Worm (Caenorhabditis elegans) whole organism, L1 larva: Measurements from ENCODE around the gene T26E4.10.

Experiments
- C16A3.4 ChIP-seq: fragments of 150-350 bp; optimal IDR thresholded peaks from 2 replicates; lab custom pipeline; 2014; ENCODE audit warnings: missing biosample characterization, missing genetic modification characterization
- Y116A8C.19 ChIP-seq: sonication (generic microtip); optimal IDR thresholded peaks from 2 replicates; lab custom pipeline; 2016; ENCODE audit warnings: missing compliant biosample characterization, missing genetic modification characterization, borderline replicate concordance
- aha-1 ChIP-seq: fragments of 150-350 bp; optimal IDR thresholded peaks from 2 replicates; lab custom pipeline; 2014; ENCODE audit warnings: missing biosample characterization, missing genetic modification characterization
- ama-1 ChIP-seq: fragments of 150-350 bp; optimal IDR thresholded peaks from 2 replicates; lab custom pipeline; 2014
- ceh-63 ChIP-seq: fragments of 200-800 bp; sonication (Bioruptor generic); optimal IDR thresholded peaks from 2 replicates; lab custom pipeline; 2018; ENCODE audit warnings: mild to moderate bottlenecking, missing genetic modification characterization, missing compliant biosample characterization
- ceh-88 ChIP-seq: fragments of 200-800 bp; sonication (Bioruptor generic); IDR thresholded peaks from 2 replicates; pipeline ENCODE4 v1.3.6; 2022; ENCODE audit warnings: missing genetic modification characterization, missing compliant biosample characterization
- ces-1 ChIP-seq: fragments of 150-350 bp; optimal IDR thresholded peaks from 2 replicates; lab custom pipeline; 2014; ENCODE audit warnings: missing biosample characterization, missing genetic modification reagents, missing genetic modification characterization
- efl-1 ChIP-seq, 4 experiments: fragments of 150-350 bp; optimal IDR thresholded peaks in 3 of 4; peaks in 1 of 4; 1 replicate in 1 of 4; 2 replicates in 3 of 4; lab custom pipeline; 2014; ENCODE audit warnings: missing biosample characterization in 2 of 4, missing genetic modification characterization in 2 of 4, missing genetic modification reagents in 2 of 4
- efl-3 ChIP-seq: fragments of 200-800 bp; sonication (Bioruptor generic); optimal IDR thresholded peaks from 2 replicates; lab custom pipeline; 2018; ENCODE audit warnings: mild to moderate bottlenecking, missing genetic modification characterization, missing compliant biosample characterization
- egl-13 ChIP-seq: sonication (generic microtip); optimal IDR thresholded peaks from 2 replicates; lab custom pipeline; 2016; ENCODE audit warnings: missing genotype, missing genetic modification reagents, missing genetic modification characterization, missing compliant biosample characterization
- egl-27 ChIP-seq, 2 experiments: fragments of 150-350 bp in 1 of 2; sonication (generic microtip); optimal IDR thresholded peaks; 3 replicates each; lab custom pipeline; 2017 to 2018; ENCODE audit warnings: missing biosample characterization in 2 of 2, missing genetic modification characterization in 2 of 2, missing genetic modification reagents in 2 of 2
- elt-2 ChIP-seq: sonication (generic microtip); optimal IDR thresholded peaks from 2 replicates; lab custom pipeline; 2016; ENCODE audit warnings: missing genetic modification characterization, mild to moderate bottlenecking, inconsistent platforms, missing compliant biosample characterization, missing genetic modification reagents
- elt-3 ChIP-seq, 6 experiments: fragments of 150-350 bp in 1 of 6; sonication (generic microtip); optimal IDR thresholded peaks; 2 replicates each; lab custom pipeline; 2017 to 2018; ENCODE audit warnings: missing biosample characterization in 6 of 6, missing genetic modification characterization in 6 of 6, inconsistent platforms in 1 of 6
- fkh-10 ChIP-seq: sonication (generic microtip); optimal IDR thresholded peaks from 2 replicates; lab custom pipeline; 2017; ENCODE audit warnings: missing biosample characterization, missing genetic modification reagents, missing genetic modification characterization
- fkh-4 ChIP-seq: sonication (generic microtip); optimal IDR thresholded peaks from 2 replicates; lab custom pipeline; 2016; ENCODE audit warnings: missing compliant biosample characterization, missing genetic modification characterization, borderline replicate concordance
- fos-1 ChIP-seq: fragments of 150-350 bp; optimal IDR thresholded peaks from 2 replicates; lab custom pipeline; 2014; ENCODE audit warnings: missing biosample characterization, missing genetic modification characterization
- grh-1 ChIP-seq: fragments of 200-800 bp; sonication (Bioruptor generic); IDR thresholded peaks from 2 replicates; pipeline ENCODE4 v1.3.6; 2022; ENCODE audit warnings: missing genetic modification reagents, missing genetic modification characterization, missing compliant biosample characterization
- irx-1 ChIP-seq: sonication (generic microtip); optimal IDR thresholded peaks from 2 replicates; lab custom pipeline; 2016; ENCODE audit warnings: missing genetic modification characterization, missing compliant biosample characterization
- lin-13 ChIP-seq: fragments of 150-350 bp; optimal IDR thresholded peaks from 2 replicates; lab custom pipeline; 2014; ENCODE audit warnings: missing biosample characterization, missing genetic modification reagents, missing genetic modification characterization
- lir-3 ChIP-seq: sonication (generic microtip); optimal IDR thresholded peaks from 2 replicates; lab custom pipeline; 2016; ENCODE audit warnings: mild to moderate bottlenecking, missing genetic modification characterization, moderate library complexity, missing compliant biosample characterization; ENCODE audit not compliant: poor library complexity
- mdl-1 ChIP-seq, 2 experiments: fragments of 150-350 bp; optimal IDR thresholded peaks; 2 replicates each; lab custom pipeline; 2014 to 2017; ENCODE audit warnings: missing biosample characterization in 2 of 2, missing genetic modification characterization in 2 of 2, inconsistent platforms in 1 of 2
- mep-1 ChIP-seq: fragments of 150-350 bp; optimal IDR thresholded peaks from 2 replicates; lab custom pipeline; 2014; ENCODE audit warnings: missing biosample characterization, missing genetic modification characterization
- nhr-20 ChIP-seq: sonication (generic microtip); optimal IDR thresholded peaks from 2 replicates; lab custom pipeline; 2016; ENCODE audit warnings: mild to moderate bottlenecking, missing genetic modification characterization, missing compliant biosample characterization
- nhr-237 ChIP-seq: fragments of 150-350 bp; optimal IDR thresholded peaks from 2 replicates; lab custom pipeline; 2014; ENCODE audit warnings: missing biosample characterization, missing genetic modification characterization
- nhr-47 ChIP-seq: sonication (generic microtip); optimal IDR thresholded peaks from 2 replicates; lab custom pipeline; 2016; ENCODE audit warnings: mild to moderate bottlenecking, missing genetic modification characterization, moderate library complexity, missing compliant biosample characterization
- nhr-76 ChIP-seq: sonication (generic microtip); optimal IDR thresholded peaks from 2 replicates; lab custom pipeline; 2017; ENCODE audit warnings: missing biosample characterization, missing genetic modification characterization
- nhr-84 ChIP-seq: sonication (generic microtip); optimal IDR thresholded peaks from 2 replicates; lab custom pipeline; 2017; ENCODE audit warnings: missing biosample characterization, missing genetic modification characterization
- nhr-85 ChIP-seq: sonication (generic microtip); peaks from one replicate; lab custom pipeline; 2016; ENCODE audit warnings: missing genetic modification characterization, inconsistent platforms, missing compliant biosample characterization
- nhr-90 ChIP-seq: sonication (generic microtip); optimal IDR thresholded peaks from 2 replicates; lab custom pipeline; 2016; ENCODE audit warnings: mild to moderate bottlenecking, missing genetic modification characterization, missing compliant biosample characterization; ENCODE audit not compliant: poor library complexity
- rnt-1 ChIP-seq: sonication (generic microtip); optimal IDR thresholded peaks from 2 replicates; lab custom pipeline; 2016; ENCODE audit warnings: mild to moderate bottlenecking, missing genetic modification characterization, moderate library complexity, missing compliant biosample characterization
- skn-1 ChIP-seq: fragments of 150-350 bp; optimal IDR thresholded peaks from 2 replicates; lab custom pipeline; 2014; ENCODE audit warnings: missing biosample characterization, missing genetic modification characterization
- snpc-4 ChIP-seq: fragments of 150-350 bp; optimal IDR thresholded peaks from 2 replicates; lab custom pipeline; 2014; ENCODE audit warnings: missing biosample characterization, missing genetic modification characterization
- snu-23 ChIP-seq: sonication (generic microtip); optimal IDR thresholded peaks from 2 replicates; lab custom pipeline; 2016; ENCODE audit warnings: missing genetic modification characterization, missing compliant biosample characterization
- sox-4 ChIP-seq: sonication (generic microtip); optimal IDR thresholded peaks from 2 replicates; lab custom pipeline; 2016; ENCODE audit warnings: missing genetic modification characterization, missing compliant biosample characterization
- unc-130 ChIP-seq: fragments of 150-350 bp; optimal IDR thresholded peaks from 2 replicates; lab custom pipeline; 2017; ENCODE audit warnings: missing biosample characterization, missing genetic modification characterization, inconsistent platforms
- unc-30 ChIP-seq: sonication (generic microtip); optimal IDR thresholded peaks from 2 replicates; lab custom pipeline; 2017; ENCODE audit warnings: missing biosample characterization, missing genetic modification characterization
- unc-86 ChIP-seq: sonication (generic microtip); optimal IDR thresholded peaks from 2 replicates; lab custom pipeline; 2016; ENCODE audit warnings: missing genetic modification characterization, missing compliant biosample characterization
- vab-15 ChIP-seq: sonication (generic microtip); optimal IDR thresholded peaks from 2 replicates; lab custom pipeline; 2017; ENCODE audit warnings: missing genotype, mild to moderate bottlenecking, missing genetic modification characterization, missing compliant biosample characterization
- xbp-1 ChIP-seq: sonication (generic microtip); optimal IDR thresholded peaks from 2 replicates; lab custom pipeline; 2016; ENCODE audit warnings: missing genetic modification characterization, missing compliant biosample characterization
- zip-4 ChIP-seq: fragments of 200-800 bp; sonication (Bioruptor generic); optimal IDR thresholded peaks from 2 replicates; lab custom pipeline; 2018; ENCODE audit warnings: mild to moderate bottlenecking, missing genetic modification characterization, moderate library complexity, missing compliant biosample characterization
- ztf-11 ChIP-seq, 2 experiments: sonication (generic microtip); optimal IDR thresholded peaks; 2 replicates each; lab custom pipeline; 2016 to 2017; ENCODE audit warnings: missing genetic modification characterization in 2 of 2, missing biosample characterization in 1 of 2, missing compliant biosample characterization in 1 of 2

The T26E4.10 gene

DNA sequence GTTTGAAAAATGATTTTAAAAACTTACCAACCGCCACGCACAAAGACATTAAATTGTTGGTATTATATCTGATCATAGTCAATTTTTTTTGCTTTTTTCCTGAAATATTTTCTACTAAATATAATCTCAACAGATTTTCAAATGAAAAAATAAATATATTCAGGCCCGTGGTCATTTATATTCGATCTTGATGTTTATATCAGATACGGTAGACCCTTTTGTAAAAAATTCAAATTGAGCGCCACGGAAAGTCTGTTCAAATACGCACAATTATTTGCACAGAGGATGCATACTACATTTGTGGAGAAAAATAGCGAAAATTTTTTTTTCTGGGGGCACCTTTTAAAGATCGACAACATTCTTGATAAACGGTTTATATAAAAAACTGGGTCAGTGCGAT is 5.6 kb downstream of the T26E4.10 start, which contains the start of gene T26E4.4:
Gene T26E4.4 (minus strand): TSS at position 101 of the 400 bp plus-strand sequence.
- TF ChIP-seq efl-1 (optimal IDR thresholded peaks at IDR 0.05; lab: Kevin White, UChicago) (no peak), efl-1 (GFP tag; optimal IDR thresholded peaks at IDR 0.05 in 1 of 2; lab: Kevin White, UChicago) (no peak), nhr-90 (tag; lab: Kevin White, UChicago) (no peak), zip-4 (GFP tag; lab: Kevin White, UChicago) (no peak), rnt-1 (tag; lab: Kevin White, UChicago) (no peak), egl-27 (tag; optimal IDR thresholded peaks at IDR 0.05; lab: Kevin White, UChicago) (no peak), fos-1 (tag; lab: Kevin White, UChicago) (no peak), skn-1 (tag; lab: Kevin White, UChicago) (no peak), unc-86 (tag; lab: Kevin White, UChicago) (no peak), snpc-4 (tag; lab: Kevin White, UChicago) (no peak), mep-1 (no peak)

DNA sequence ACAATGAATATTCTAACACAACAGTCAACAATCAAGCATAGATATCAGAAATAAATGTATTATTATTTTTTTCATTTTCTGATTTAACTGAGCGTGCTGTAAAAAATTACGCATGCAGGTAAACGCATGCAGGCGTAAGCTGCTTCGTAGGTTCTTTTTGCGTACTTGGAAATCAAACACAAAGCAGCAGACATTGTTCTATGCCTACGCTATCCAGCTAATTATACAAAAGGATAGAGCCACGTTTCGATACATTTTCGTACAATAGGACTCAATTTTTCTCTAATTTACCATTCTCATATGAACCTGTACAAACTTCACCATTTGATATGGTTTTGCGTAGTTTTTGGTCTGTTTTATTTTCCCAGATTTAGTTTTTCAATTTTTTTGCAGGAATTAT is 15.5 kb downstream of the T26E4.10 start, which contains the start of gene T26E4.3:
Gene T26E4.3 (plus strand): TSS at position 301 of the 400 bp plus-strand sequence.
- TF ChIP-seq grh-1 (GFP tag; lab: Robert Waterston, UW) (no peak), snu-23 (no peak), efl-3 (GFP tag; lab: Kevin White, UChicago) (no peak), sox-4 (tag; lab: Kevin White, UChicago) (no peak), aha-1 (tag; lab: Kevin White, UChicago) (no peak), unc-30 (tag; lab: Kevin White, UChicago) (no peak), egl-13 (tag; lab: Kevin White, UChicago) (no peak), nhr-47 (tag; lab: Kevin White, UChicago) (no peak), nhr-85 (tag; lab: Kevin White, UChicago) (no peak), zip-4 (GFP tag; lab: Kevin White, UChicago) (no peak), ces-1 (no peak), fkh-10 (no peak), Y116A8C.19 (tag; lab: Kevin White, UChicago) (no peak)

DNA sequence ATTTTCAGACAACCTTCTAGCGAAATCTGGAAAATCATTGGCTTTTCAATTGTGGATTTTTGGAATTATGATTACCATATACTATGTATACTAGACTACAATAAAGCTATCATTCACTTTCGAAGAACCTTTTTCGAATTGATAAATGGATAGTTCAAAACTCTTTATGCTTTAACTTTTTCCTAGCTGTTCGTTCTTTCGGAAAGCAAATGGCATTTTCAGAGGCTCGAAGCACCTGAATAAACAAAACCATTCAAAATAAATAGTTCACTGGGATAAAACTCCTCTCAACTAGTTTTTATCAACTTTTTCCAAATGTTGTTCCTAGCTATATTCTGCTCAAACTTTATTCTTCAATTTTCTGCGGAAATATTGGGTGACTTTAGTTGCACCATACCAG is 16.9 kb downstream of the T26E4.10 start, which contains the start of gene T26E4.2:
Gene T26E4.2 (plus strand): TSS at position 301 of the 400 bp plus-strand sequence.
- no peak for TF ChIP-seq unc-130 (tag; lab: Kevin White, UChicago)
- TF ChIP-seq elt-3 (tag; optimal IDR thresholded peaks at IDR 0.05; lab: Kevin White, UChicago), result no peak
- TF ChIP-seq vab-15, result no peak
- TF ChIP-seq nhr-237, result no peak
- TF ChIP-seq fkh-4, result no peak
- no peak for TF ChIP-seq nhr-20 (tag; lab: Kevin White, UChicago)
- no peak for TF ChIP-seq C16A3.4 (tag; lab: Kevin White, UChicago)
- TF ChIP-seq ztf-11 (tag; optimal IDR thresholded peaks at IDR 0.05; lab: Kevin White, UChicago), result no peak

DNA sequence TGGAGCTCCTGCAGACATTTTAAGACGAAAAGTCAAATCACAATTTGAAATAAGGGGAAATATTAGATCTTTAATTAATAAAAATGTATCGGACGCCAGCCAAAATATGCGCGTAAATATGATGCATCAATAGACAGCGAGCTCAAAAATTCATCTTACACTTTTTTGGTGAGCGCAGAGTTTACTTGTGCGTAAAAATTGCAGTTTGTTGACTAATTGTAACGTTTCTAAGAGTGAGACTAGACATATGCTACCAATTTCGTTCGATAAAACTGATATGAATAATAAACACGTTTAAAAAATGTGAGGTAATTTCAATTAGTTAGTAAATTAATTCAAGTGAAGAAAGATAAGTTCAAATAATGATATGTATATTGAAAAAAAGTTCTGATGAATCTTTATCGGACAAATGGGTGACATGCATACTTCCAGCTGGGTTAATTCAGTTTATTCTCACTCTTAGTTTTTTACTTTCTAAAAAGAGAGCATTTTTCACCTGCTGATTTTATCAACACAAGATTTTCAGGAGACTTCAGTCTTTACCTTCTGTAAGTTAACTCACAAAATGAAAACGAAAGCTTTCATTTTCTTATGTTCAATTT is 18.8 kb downstream of the T26E4.10 start, which contains the start of the genes nhr-285 and irld-52:
Gene nhr-285 (minus strand): TSS at position 101 of the 602 bp plus-strand sequence.
Gene irld-52 (plus strand): TSS at position 552 of the 602 bp plus-strand sequence.
- no peak for TF ChIP-seq grh-1 (GFP tag; lab: Robert Waterston, UW)
- TF ChIP-seq mdl-1 (tag; optimal IDR thresholded peaks at IDR 0.05; lab: Kevin White, UChicago), result no peak
- no peak for TF ChIP-seq elt-2 (tag; lab: Kevin White, UChicago)
- TF ChIP-seq nhr-84, result no peak
- TF ChIP-seq ama-1 (lab: Kevin White, UChicago), result no peak
- TF ChIP-seq Y116A8C.19 (tag; lab: Kevin White, UChicago), result no peak
- TF ChIP-seq rnt-1 (tag; lab: Kevin White, UChicago), result no peak
- no peak for TF ChIP-seq lin-13
- no peak for TF ChIP-seq ceh-88 (GFP tag; lab: Robert Waterston, UW)
- TF ChIP-seq aha-1 (tag; lab: Kevin White, UChicago), result no peak
- TF ChIP-seq efl-3 (GFP tag; lab: Kevin White, UChicago), result no peak
- no peak for TF ChIP-seq sox-4 (tag; lab: Kevin White, UChicago)
- no peak for TF ChIP-seq xbp-1
- no peak for TF ChIP-seq nhr-76
- no peak for TF ChIP-seq nhr-90 (tag; lab: Kevin White, UChicago)
- no peak for TF ChIP-seq lir-3 (tag; lab: Kevin White, UChicago)
- TF ChIP-seq irx-1 (tag; lab: Kevin White, UChicago), result no peak
- no peak for TF ChIP-seq ceh-63 (GFP tag; lab: Kevin White, UChicago)
